Worm (Caenorhabditis elegans) whole organism, L1 larva: ENCODE results near the gene srw-73.

Experiments used
- blmp-1 ChIP-seq: fragments of 150-350 bp; optimal IDR thresholded peaks from 2 replicates; lab custom pipeline; 2014; ENCODE audit warnings: missing biosample characterization, missing genetic modification characterization
- ceh-8 ChIP-seq: fragments of 200-800 bp; sonication (Bioruptor generic); optimal IDR thresholded peaks from 2 replicates; lab custom pipeline; 2018; ENCODE audit warnings: mild to moderate bottlenecking, missing genetic modification characterization, moderate library complexity, missing compliant biosample characterization
- ceh-82 ChIP-seq, 3 experiments: fragments of 150-350 bp in 1 of 3; sonication (generic microtip) in 2 of 3; optimal IDR thresholded peaks; 2 replicates each; lab custom pipeline; 2014 to 2017; ENCODE audit warnings: missing biosample characterization in 3 of 3, missing genetic modification characterization in 3 of 3
- dpl-1 ChIP-seq, 3 experiments: fragments of 150-350 bp in 2 of 3; sonication (generic microtip) in 1 of 3; optimal IDR thresholded peaks; 2 replicates each; lab custom pipeline; 2014 to 2017; ENCODE audit warnings: missing biosample characterization in 3 of 3, missing genetic modification characterization in 3 of 3, missing genetic modification reagents in 3 of 3
- dsc-1 ChIP-seq: sonication (generic microtip); optimal IDR thresholded peaks from 2 replicates; lab custom pipeline; 2016; ENCODE audit warnings: mild to moderate bottlenecking, missing genetic modification characterization, missing compliant biosample characterization
- efl-1 ChIP-seq, 4 experiments: fragments of 150-350 bp; optimal IDR thresholded peaks in 3 of 4; peaks in 1 of 4; 1 replicate in 1 of 4; 2 replicates in 3 of 4; lab custom pipeline; 2014; ENCODE audit warnings: missing biosample characterization in 2 of 4, missing genetic modification characterization in 2 of 4, missing genetic modification reagents in 2 of 4
- elt-3 ChIP-seq, 6 experiments: fragments of 150-350 bp in 1 of 6; sonication (generic microtip); optimal IDR thresholded peaks; 2 replicates each; lab custom pipeline; 2017 to 2018; ENCODE audit warnings: missing biosample characterization in 6 of 6, missing genetic modification characterization in 6 of 6, inconsistent platforms in 1 of 6
- fkh-4 ChIP-seq: sonication (generic microtip); optimal IDR thresholded peaks from 2 replicates; lab custom pipeline; 2016; ENCODE audit warnings: missing compliant biosample characterization, missing genetic modification characterization, borderline replicate concordance
- fkh-8 ChIP-seq: sonication (generic microtip); optimal IDR thresholded peaks from 2 replicates; lab custom pipeline; 2016; ENCODE audit warnings: mild to moderate bottlenecking, missing genetic modification characterization, missing compliant biosample characterization
- fos-1 ChIP-seq: fragments of 150-350 bp; optimal IDR thresholded peaks from 2 replicates; lab custom pipeline; 2014; ENCODE audit warnings: missing biosample characterization, missing genetic modification characterization
- grh-1 ChIP-seq: fragments of 200-800 bp; sonication (Bioruptor generic); IDR thresholded peaks from 2 replicates; pipeline ENCODE4 v1.3.6; 2022; ENCODE audit warnings: missing genetic modification reagents, missing genetic modification characterization, missing compliant biosample characterization
- hlh-4 ChIP-seq: sonication (generic microtip); optimal IDR thresholded peaks from 2 replicates; lab custom pipeline; 2016; ENCODE audit warnings: mild to moderate bottlenecking, missing genetic modification characterization, missing compliant biosample characterization
- hpl-2 ChIP-seq: fragments of 150-350 bp; optimal IDR thresholded peaks from 2 replicates; lab custom pipeline; 2014; ENCODE audit warnings: missing biosample characterization, missing genetic modification reagents, missing genetic modification characterization
- irx-1 ChIP-seq: sonication (generic microtip); optimal IDR thresholded peaks from 2 replicates; lab custom pipeline; 2016; ENCODE audit warnings: missing genetic modification characterization, missing compliant biosample characterization
- lin-13 ChIP-seq: fragments of 150-350 bp; optimal IDR thresholded peaks from 2 replicates; lab custom pipeline; 2014; ENCODE audit warnings: missing biosample characterization, missing genetic modification reagents, missing genetic modification characterization
- lin-14 ChIP-seq: fragments of 200-800 bp; sonication (Bioruptor generic); optimal IDR thresholded peaks from 2 replicates; lab custom pipeline; 2018; ENCODE audit warnings: mild to moderate bottlenecking, missing genetic modification characterization, moderate library complexity, missing compliant biosample characterization
- lin-15B ChIP-seq: fragments of 150-350 bp; sonication (generic microtip); optimal IDR thresholded peaks from 3 replicates; lab custom pipeline; 2014; ENCODE audit warnings: missing biosample characterization, missing genetic modification characterization
- lsy-2 ChIP-seq, 2 experiments: fragments of 150-350 bp; optimal IDR thresholded peaks; 2 replicates each; lab custom pipeline; 2014; ENCODE audit warnings: missing biosample characterization in 2 of 2, missing genetic modification characterization in 2 of 2
- mdl-1 ChIP-seq, 2 experiments: fragments of 150-350 bp; optimal IDR thresholded peaks; 2 replicates each; lab custom pipeline; 2014 to 2017; ENCODE audit warnings: missing biosample characterization in 2 of 2, missing genetic modification characterization in 2 of 2, inconsistent platforms in 1 of 2
- mep-1 ChIP-seq: fragments of 150-350 bp; optimal IDR thresholded peaks from 2 replicates; lab custom pipeline; 2014; ENCODE audit warnings: missing biosample characterization, missing genetic modification characterization
- nhr-11 ChIP-seq: fragments of 150-350 bp; optimal IDR thresholded peaks from 2 replicates; lab custom pipeline; 2014; ENCODE audit warnings: missing biosample characterization, missing genetic modification characterization
- nhr-19 ChIP-seq: fragments of 200-800 bp; sonication (Bioruptor generic); conservative IDR thresholded peaks from 2 replicates; pipeline ENCODE4 v1.3.6; 2022; ENCODE audit warnings: missing genetic modification characterization, missing compliant biosample characterization
- nhr-71 ChIP-seq: sonication (generic microtip); optimal IDR thresholded peaks from 2 replicates; lab custom pipeline; 2016; ENCODE audit warnings: mild to moderate bottlenecking, missing genetic modification characterization, moderate library complexity, missing compliant biosample characterization
- nhr-84 ChIP-seq: sonication (generic microtip); optimal IDR thresholded peaks from 2 replicates; lab custom pipeline; 2017; ENCODE audit warnings: missing biosample characterization, missing genetic modification characterization
- pag-3 ChIP-seq: sonication (generic microtip); optimal IDR thresholded peaks from 2 replicates; lab custom pipeline; 2017; ENCODE audit warnings: missing genetic modification characterization, mild to moderate bottlenecking, missing compliant biosample characterization, antibody characterized with exemption, borderline replicate concordance; ENCODE audit not compliant: insufficient read depth
- rnt-1 ChIP-seq: sonication (generic microtip); optimal IDR thresholded peaks from 2 replicates; lab custom pipeline; 2016; ENCODE audit warnings: mild to moderate bottlenecking, missing genetic modification characterization, moderate library complexity, missing compliant biosample characterization
- snu-23 ChIP-seq: sonication (generic microtip); optimal IDR thresholded peaks from 2 replicates; lab custom pipeline; 2016; ENCODE audit warnings: missing genetic modification characterization, missing compliant biosample characterization
- sox-4 ChIP-seq: sonication (generic microtip); optimal IDR thresholded peaks from 2 replicates; lab custom pipeline; 2016; ENCODE audit warnings: missing genetic modification characterization, missing compliant biosample characterization
- sup-37 ChIP-seq: fragments of 200-800 bp; sonication (Bioruptor generic); optimal IDR thresholded peaks from 2 replicates; lab custom pipeline; 2018; ENCODE audit warnings: mild to moderate bottlenecking, missing genetic modification characterization, missing compliant biosample characterization
- swsn-7 ChIP-seq: sonication (generic microtip); optimal IDR thresholded peaks from 2 replicates; lab custom pipeline; 2016; ENCODE audit warnings: missing genetic modification characterization, missing compliant biosample characterization
- tlp-1 ChIP-seq: fragments of 150-350 bp; optimal IDR thresholded peaks from 2 replicates; lab custom pipeline; 2014; ENCODE audit warnings: missing biosample characterization, missing genetic modification characterization
- unc-98 ChIP-seq: fragments of 200-800 bp; sonication (Bioruptor generic); IDR thresholded peaks from 2 replicates; pipeline ENCODE4 v1.3.6; 2022; ENCODE audit warnings: missing genetic modification characterization, missing compliant biosample characterization
- xbp-1 ChIP-seq: sonication (generic microtip); optimal IDR thresholded peaks from 2 replicates; lab custom pipeline; 2016; ENCODE audit warnings: missing genetic modification characterization, missing compliant biosample characterization
- zag-1 ChIP-seq: fragments of 150-350 bp; optimal IDR thresholded peaks from 2 replicates; lab custom pipeline; 2014; ENCODE audit warnings: missing biosample characterization, missing genetic modification characterization
- zip-4 ChIP-seq: fragments of 200-800 bp; sonication (Bioruptor generic); optimal IDR thresholded peaks from 2 replicates; lab custom pipeline; 2018; ENCODE audit warnings: mild to moderate bottlenecking, missing genetic modification characterization, moderate library complexity, missing compliant biosample characterization
- ztf-11 ChIP-seq, 2 experiments: sonication (generic microtip); optimal IDR thresholded peaks; 2 replicates each; lab custom pipeline; 2016 to 2017; ENCODE audit warnings: missing genetic modification characterization in 2 of 2, missing biosample characterization in 1 of 2, missing compliant biosample characterization in 1 of 2

Gene srw-73

ce11 chrV:16604301-16604700, 16.0 kb upstream of the srw-73 start:
- TF ChIP-seq pag-3 (tag; lab: Kevin White, UChicago) = no peak
- TF ChIP-seq nhr-19 (GFP tag; lab: Robert Waterston, UW) = no peak
- no peak for TF ChIP-seq lin-14 (GFP tag; lab: Kevin White, UChicago)
- TF ChIP-seq tlp-1 (tag; lab: Kevin White, UChicago) = no peak
- TF ChIP-seq sox-4 (tag; lab: Kevin White, UChicago) = no peak
- TF ChIP-seq sup-37 (GFP tag; lab: Kevin White, UChicago) = no peak
- no peak for TF ChIP-seq ztf-11 (tag; optimal IDR thresholded peaks at IDR 0.05; lab: Kevin White, UChicago)
- no peak for TF ChIP-seq dpl-1 (GFP tag; optimal IDR thresholded peaks at IDR 0.05; lab: Kevin White, UChicago)
- TF ChIP-seq nhr-11 (tag; lab: Kevin White, UChicago) = no peak
- TF ChIP-seq ceh-8 (GFP tag; lab: Kevin White, UChicago) = no peak
- no peak for TF ChIP-seq mep-1 (tag; lab: Kevin White, UChicago)
- no peak for TF ChIP-seq lin-13 (GFP tag; lab: Kevin White, UChicago)
- TF ChIP-seq irx-1 (tag; lab: Kevin White, UChicago) = no peak
- TF ChIP-seq blmp-1 (tag; lab: Kevin White, UChicago) = no peak
- no peak for TF ChIP-seq hlh-4 (tag; lab: Kevin White, UChicago)
- TF ChIP-seq zag-1 (tag; lab: Kevin White, UChicago) = no peak

ce11 chrV:16603102-16603501, 14.8 kb upstream of the srw-73 start, which contains the start of gene T03E6.8:
Gene T03E6.8, minus strand, starts transcription at chrV:16603202.
- TF ChIP-seq efl-1 (optimal IDR thresholded peaks at IDR 0.05; lab: Kevin White, UChicago) (no peak), efl-1 (GFP tag; optimal IDR thresholded peaks at IDR 0.05 in 1 of 2; lab: Kevin White, UChicago) (peak in 1 of 2 experiments; percentile 3), ceh-82 (tag; optimal IDR thresholded peaks at IDR 0.05; lab: Kevin White, UChicago) (no peak)

- TF ChIP-seq nhr-84 = no peak
- no peak for TF ChIP-seq fkh-8 (tag; lab: Kevin White, UChicago)
- TF ChIP-seq grh-1 (GFP tag; lab: Robert Waterston, UW) = no peak
- TF ChIP-seq xbp-1 (tag; lab: Kevin White, UChicago) = no peak
- no peak for TF ChIP-seq sox-4 (tag; lab: Kevin White, UChicago)
- no peak for TF ChIP-seq lin-15B (tag; lab: Kevin White, UChicago)
- no peak for TF ChIP-seq nhr-19 (GFP tag; lab: Robert Waterston, UW)
Measured at ce11 chrV:16600623-16601022, 12.3 kb upstream of the srw-73 start, which contains the start of gene T03E6.9. Gene T03E6.9, minus strand, starts transcription at chrV:16600723.

- peak; percentile 10 for TF ChIP-seq dsc-1
- no peak for TF ChIP-seq efl-1 (optimal IDR thresholded peaks at IDR 0.05; lab: Kevin White, UChicago)
- no peak for TF ChIP-seq efl-1 (GFP tag; optimal IDR thresholded peaks at IDR 0.05 in 1 of 2; lab: Kevin White, UChicago)
Measured at ce11 chrV:16599835-16600234, 11.5 kb upstream of the srw-73 start.

- TF ChIP-seq fkh-4 (tag; lab: Kevin White, UChicago) = peak; percentile 73
- peak; percentile 27 for TF ChIP-seq snu-23 (GFP tag; lab: Kevin White, UChicago)
- peak; percentile 66 for TF ChIP-seq nhr-19 (GFP tag; lab: Robert Waterston, UW)
- peak; percentile 65 for TF ChIP-seq rnt-1 (tag; lab: Kevin White, UChicago)
- TF ChIP-seq lsy-2 (tag; optimal IDR thresholded peaks at IDR 0.05; lab: Kevin White, UChicago) = peak; percentile 8 to 33
- TF ChIP-seq lin-14 (GFP tag; lab: Kevin White, UChicago) = peak; percentile 43
- no peak for TF ChIP-seq zip-4
- no peak for TF ChIP-seq fos-1
- TF ChIP-seq hpl-2 (GFP tag; lab: Kevin White, UChicago) = no peak
- TF ChIP-seq nhr-71 (tag; lab: Kevin White, UChicago) = peak; percentile 47
- no peak for TF ChIP-seq elt-3 (tag; optimal IDR thresholded peaks at IDR 0.05; lab: Kevin White, UChicago)
- no peak for TF ChIP-seq swsn-7 (tag; lab: Kevin White, UChicago)
- TF ChIP-seq dsc-1 = peak; percentile 84
- no peak for TF ChIP-seq tlp-1 (tag; lab: Kevin White, UChicago)
- TF ChIP-seq mdl-1 (tag; optimal IDR thresholded peaks at IDR 0.05; lab: Kevin White, UChicago) = peak in 1 of 2 experiments; percentile 54
- TF ChIP-seq unc-98 = peak; percentile 33; the same call in 1 of the 2 replicates
Measured at ce11 chrV:16598437-16598836, 10.1 kb upstream of the srw-73 start.
